Fruit fly (Drosophila melanogaster) whole organism, prepupa: ENCODE measurements around the gene CG4629.

ENCODE experiments used
- CG10631 ChIP-seq: fragments of 200-800 bp; sonication (Bioruptor generic); optimal IDR thresholded peaks from 2 replicates; lab custom pipeline; 2016; ENCODE audit warnings: missing biosample characterization, missing genetic modification characterization
- CG10669 ChIP-seq: fragments of 200-800 bp; sonication (Bioruptor generic); optimal IDR thresholded peaks from 3 replicates; lab custom pipeline; 2018; ENCODE audit warnings: missing biosample characterization, mild to moderate bottlenecking, missing genetic modification characterization, moderate library complexity
- CG11902 ChIP-seq: fragments of 200-800 bp; sonication (Bioruptor generic); optimal IDR thresholded peaks from 3 replicates; lab custom pipeline; 2016; ENCODE audit warnings: missing biosample characterization, missing genetic modification characterization
- CG15336 ChIP-seq: fragments of 200-800 bp; sonication (Bioruptor generic); IDR thresholded peaks from 2 replicates; pipeline ENCODE4 v1.3.6; 2022; ENCODE audit warnings: missing biosample characterization, missing genetic modification characterization
- CG1621 ChIP-seq: fragments of 200-800 bp; sonication (Bioruptor generic); optimal IDR thresholded peaks from 3 replicates; lab custom pipeline; 2018; ENCODE audit warnings: missing biosample characterization, mild to moderate bottlenecking, missing genetic modification characterization
- CG16779 ChIP-seq: fragments of 200-800 bp; sonication (Bioruptor generic); optimal IDR thresholded peaks from 3 replicates; lab custom pipeline; 2017; ENCODE audit warnings: missing biosample characterization, mild to moderate bottlenecking, missing genetic modification characterization
- CG3032 ChIP-seq: fragments of 200-800 bp; optimal IDR thresholded peaks from 2 replicates; lab custom pipeline; 2019; ENCODE audit warnings: missing biosample characterization, mild to moderate bottlenecking, missing genetic modification characterization, moderate library complexity
- CG31627 ChIP-seq: fragments of 200-800 bp; sonication (Bioruptor generic); optimal IDR thresholded peaks from 3 replicates; lab custom pipeline; 2016; ENCODE audit warnings: missing biosample characterization, missing genetic modification characterization
- CG32006 ChIP-seq: fragments of 200-800 bp; sonication (Bioruptor generic); optimal IDR thresholded peaks from 3 replicates; lab custom pipeline; 2017; ENCODE audit warnings: missing biosample characterization, mild to moderate bottlenecking, missing genetic modification characterization
- CG3919 ChIP-seq: fragments of 200-800 bp; sonication (Bioruptor generic); optimal IDR thresholded peaks from 3 replicates; lab custom pipeline; 2016; ENCODE audit warnings: missing biosample characterization, missing genetic modification characterization
- CG4318 ChIP-seq: fragments of 200-800 bp; sonication (Bioruptor generic); optimal IDR thresholded peaks from 3 replicates; lab custom pipeline; 2017; ENCODE audit warnings: missing biosample characterization, mild to moderate bottlenecking, missing genetic modification characterization
- CG6163 ChIP-seq: fragments of 200-800 bp; sonication (Bioruptor generic); IDR thresholded peaks from 3 replicates; pipeline ENCODE4 v1.3.6; 2022; ENCODE audit warnings: missing biosample characterization, missing genetic modification characterization
- CG6276 ChIP-seq: fragments of 200-800 bp; sonication (Bioruptor generic); optimal IDR thresholded peaks from 2 replicates; lab custom pipeline; 2017; ENCODE audit warnings: missing biosample characterization, mild to moderate bottlenecking, missing genetic modification characterization
- CG6808 ChIP-seq: fragments of 200-800 bp; sonication (Bioruptor generic); optimal IDR thresholded peaks from 3 replicates; lab custom pipeline; 2017; ENCODE audit warnings: missing biosample characterization, missing genetic modification characterization, mild to moderate bottlenecking, moderate library complexity, missing genetic modification reagents
- CG7368 ChIP-seq: fragments of 200-800 bp; sonication (Bioruptor generic); optimal IDR thresholded peaks from 3 replicates; lab custom pipeline; 2016; ENCODE audit warnings: missing biosample characterization, missing genetic modification characterization
- CG8119 ChIP-seq: fragments of 200-800 bp; sonication (Bioruptor generic); IDR thresholded peaks from 3 replicates; pipeline ENCODE4 v1.3.6; 2022; ENCODE audit warnings: missing biosample characterization, missing genetic modification characterization
- CG8319 ChIP-seq: fragments of 200-800 bp; sonication (Bioruptor generic); optimal IDR thresholded peaks from 3 replicates; lab custom pipeline; 2016; ENCODE audit warnings: missing biosample characterization, missing genetic modification characterization
- CG8632 ChIP-seq: fragments of 200-800 bp; sonication (Bioruptor generic); optimal IDR thresholded peaks from 3 replicates; lab custom pipeline; 2016; ENCODE audit warnings: missing biosample characterization, missing genetic modification characterization
- CG9139 ChIP-seq: fragments of 200-800 bp; sonication (Bioruptor generic); optimal IDR thresholded peaks from 3 replicates; lab custom pipeline; 2017; ENCODE audit warnings: missing biosample characterization, mild to moderate bottlenecking, missing genetic modification characterization
- Eip75B ChIP-seq: fragments of 200-800 bp; sonication (Bioruptor generic); optimal IDR thresholded peaks from 3 replicates; lab custom pipeline; 2016; ENCODE audit warnings: missing biosample characterization, missing genetic modification characterization
- Ets21C ChIP-seq: fragments of 200-800 bp; sonication (Bioruptor generic); optimal IDR thresholded peaks from 3 replicates; lab custom pipeline; 2016; ENCODE audit warnings: missing biosample characterization, missing genetic modification characterization
- Hr38 ChIP-seq: sonication (Bioruptor generic); optimal IDR thresholded peaks from 2 replicates; lab custom pipeline; 2016; ENCODE audit warnings: missing biosample characterization, missing genetic modification characterization
- Hr39 ChIP-seq: fragments of 200-800 bp; sonication (Bioruptor generic); optimal IDR thresholded peaks from 2 replicates; lab custom pipeline; 2016; ENCODE audit warnings: missing biosample characterization, missing genetic modification characterization
- Hr4 ChIP-seq: fragments of 200-800 bp; sonication (Bioruptor generic); optimal IDR thresholded peaks from 3 replicates; lab custom pipeline; 2016; ENCODE audit warnings: missing biosample characterization, missing genetic modification characterization
- Lpt ChIP-seq: fragments of 200-800 bp; sonication (Bioruptor generic); optimal IDR thresholded peaks from 3 replicates; lab custom pipeline; 2016; ENCODE audit warnings: missing biosample characterization, missing genetic modification characterization
- Met ChIP-seq: fragments of 200-800 bp; sonication (Bioruptor generic); optimal IDR thresholded peaks from 3 replicates; lab custom pipeline; 2016; ENCODE audit warnings: missing biosample characterization, missing genetic modification characterization
- Sox102F ChIP-seq: fragments of 200-800 bp; sonication (Bioruptor generic); optimal IDR thresholded peaks from 2 replicates; lab custom pipeline; 2016; ENCODE audit warnings: missing biosample characterization, mild to moderate bottlenecking, missing genetic modification characterization
- Sox14 ChIP-seq: fragments of 200-800 bp; sonication (Bioruptor generic); optimal IDR thresholded peaks from 3 replicates; lab custom pipeline; 2016; ENCODE audit warnings: missing biosample characterization, missing genetic modification characterization
- achi ChIP-seq: fragments of 200-800 bp; sonication (Bioruptor generic); optimal IDR thresholded peaks from 3 replicates; lab custom pipeline; 2016; ENCODE audit warnings: missing biosample characterization, missing genetic modification characterization
- acj6 ChIP-seq: fragments of 200-800 bp; sonication (Bioruptor generic); optimal IDR thresholded peaks from 3 replicates; lab custom pipeline; 2016; ENCODE audit warnings: missing biosample characterization, missing genetic modification characterization
- cyc ChIP-seq: fragments of 200-800 bp; sonication (Bioruptor generic); optimal IDR thresholded peaks from 3 replicates; lab custom pipeline; 2016; ENCODE audit warnings: missing biosample characterization, missing genetic modification characterization
- eg ChIP-seq: fragments of 200-800 bp; sonication (Bioruptor generic); IDR thresholded peaks from 3 replicates; pipeline ENCODE4 v1.3.6; 2022; ENCODE audit warnings: missing biosample characterization, missing genetic modification characterization
- esn ChIP-seq: fragments of 200-800 bp; sonication (Bioruptor generic); optimal IDR thresholded peaks from 2 replicates; lab custom pipeline; 2016; ENCODE audit warnings: missing biosample characterization, mild to moderate bottlenecking, missing genetic modification characterization, moderate library complexity
- fd59A ChIP-seq: fragments of 200-800 bp; sonication (Bioruptor generic); optimal IDR thresholded peaks from 2 replicates; lab custom pipeline; 2017; ENCODE audit warnings: missing biosample characterization, mild to moderate bottlenecking, missing genetic modification characterization, missing genetic modification reagents
- fd85E ChIP-seq: fragments of 200-800 bp; sonication (Bioruptor generic); optimal IDR thresholded peaks from 3 replicates; lab custom pipeline; 2016; ENCODE audit warnings: missing biosample characterization, missing genetic modification characterization
- lz ChIP-seq: fragments of 200-800 bp; sonication (Bioruptor generic); optimal IDR thresholded peaks from 3 replicates; lab custom pipeline; 2016; ENCODE audit warnings: missing biosample characterization, missing genetic modification characterization
- net ChIP-seq: fragments of 200-800 bp; sonication (Bioruptor generic); optimal IDR thresholded peaks from 3 replicates; lab custom pipeline; 2016; ENCODE audit warnings: missing biosample characterization, missing genetic modification characterization
- pdm3 ChIP-seq: fragments of 200-800 bp; sonication (Bioruptor generic); optimal IDR thresholded peaks from 3 replicates; lab custom pipeline; 2016; ENCODE audit warnings: missing biosample characterization, missing genetic modification characterization
- salr ChIP-seq, 2 experiments: fragments of 200-800 bp; sonication (Bioruptor generic); optimal IDR thresholded peaks; 3 replicates each; lab custom pipeline; 2016 to 2018; ENCODE audit warnings: missing biosample characterization in 2 of 2, missing genetic modification characterization in 2 of 2, mild to moderate bottlenecking in 1 of 2
- spab ChIP-seq: fragments of 200-800 bp; sonication (Bioruptor generic); optimal IDR thresholded peaks from 2 replicates; lab custom pipeline; 2017; ENCODE audit warnings: missing biosample characterization, mild to moderate bottlenecking, missing genetic modification characterization, missing genetic modification reagents
- svp ChIP-seq: fragments of 200-800 bp; sonication (Bioruptor generic); peaks from one replicate; lab custom pipeline; 2016; ENCODE audit warnings: missing biosample characterization, missing genetic modification characterization

Gene CG4629

dm6 chr2L:1102349-1102748 is at the start of gene CG4629:
Gene CG4629 (minus strand): TSS chr2L:1102504.
- no peak for TF ChIP-seq Sox14 (GFP tag; lab: Kevin White, UChicago)
- TF ChIP-seq eg (GFP tag; lab: Robert Waterston, UW): peak; percentile 65
- no peak for TF ChIP-seq Ets21C (GFP tag; lab: Kevin White, UChicago)
- TF ChIP-seq CG8119 (GFP tag; lab: Robert Waterston, UW): peak; percentile 19; the same call in 1 of the 3 replicates
- TF ChIP-seq fd59A (GFP tag; lab: Kevin White, UChicago): no peak
- TF ChIP-seq net (GFP tag; lab: Kevin White, UChicago): peak; percentile 77
- peak; percentile 9 for TF ChIP-seq CG16779
- TF ChIP-seq svp (GFP tag; lab: Kevin White, UChicago): peak; percentile 90

- TF ChIP-seq CG4318 (GFP tag; lab: Kevin White, UChicago) (no peak), CG31627 (GFP tag; lab: Kevin White, UChicago) (peak; percentile 48), achi (no peak), Hr38 (GFP tag; lab: Kevin White, UChicago) (no peak), lz (GFP tag; lab: Kevin White, UChicago) (peak; percentile 42), CG3919 (no peak), eg (GFP tag; lab: Robert Waterston, UW) (peak; percentile 58; the same call in 2 of the 3 replicates), CG6276 (GFP tag; lab: Kevin White, UChicago) (no peak), CG6163 (peak; percentile 78), CG3032 (tag; lab: Kevin White, UChicago) (peak; percentile 31), CG10669 (no peak), Hr4 (GFP tag; lab: Kevin White, UChicago) (no peak), fd85E (GFP tag; lab: Kevin White, UChicago) (no peak), pdm3 (GFP tag; lab: Kevin White, UChicago) (no peak), CG15336 (GFP tag; lab: Robert Waterston, UW) (no peak; the same call in 1 of the 2 replicates), esn (GFP tag; lab: Kevin White, UChicago) (peak; percentile 70)
These were observed 48.2 kb upstream of the CG4629 start, which contains the start of the genes Tfb4 and Vps29 for dm6 chr2L:1150554-1150953. Gene Tfb4 (minus strand): TSS chr2L:1150677. Gene Vps29 (plus strand): TSS chr2L:1150766.

DNA sequence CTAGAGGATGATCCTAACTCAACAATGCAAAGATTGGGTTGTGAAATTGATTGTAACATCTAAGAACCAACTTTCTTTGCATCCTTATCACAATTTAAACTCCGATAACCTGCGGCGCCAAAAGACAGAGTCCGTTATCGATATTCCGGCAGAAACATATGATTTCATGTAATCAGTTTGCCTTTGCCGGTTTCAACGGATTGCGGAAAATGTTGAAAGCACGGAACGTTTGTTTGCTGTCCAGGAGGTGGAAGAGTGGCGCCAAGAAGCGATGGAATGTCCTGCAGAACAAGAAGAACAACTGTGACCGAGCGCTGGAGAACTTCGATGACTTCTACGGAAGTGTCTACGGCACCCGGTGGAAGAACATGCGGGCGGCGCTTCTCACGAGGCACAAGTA is 45.4 kb upstream of the CG4629 start:
- no peak for TF ChIP-seq CG6276 (GFP tag; lab: Kevin White, UChicago)
- peak; percentile 95 for TF ChIP-seq CG1621 (tag; lab: Kevin White, UChicago)
- TF ChIP-seq, all 60 proteins: peak for 1

dm6 chr2L:1144371-1145360 is 42.4 kb upstream of the CG4629 start:
- TF ChIP-seq pdm3 (GFP tag; lab: Kevin White, UChicago) (peak; percentile 83), cyc (GFP tag; lab: Kevin White, UChicago) (peak; percentile 91), CG32006 (GFP tag; lab: Kevin White, UChicago) (peak; percentile 61), Met (GFP tag; lab: Kevin White, UChicago) (peak; percentile 92), CG6163 (peak; percentile 73), Lpt (GFP tag; lab: Kevin White, UChicago) (peak; percentile 13), Hr4 (GFP tag; lab: Kevin White, UChicago) (no peak), CG8632 (GFP tag; lab: Kevin White, UChicago) (peak; percentile 69), CG7368 (peak; percentile 60), Sox102F (GFP tag; lab: Kevin White, UChicago) (peak; percentile 91), CG6808 (GFP tag; lab: Kevin White, UChicago) (no peak), Sox14 (GFP tag; lab: Kevin White, UChicago) (peak; percentile 87), lz (GFP tag; lab: Kevin White, UChicago) (peak; percentile 91), CG10631 (GFP tag; lab: Kevin White, UChicago) (peak; percentile 62), salr (GFP tag; optimal IDR thresholded peaks at IDR 0.05; lab: Kevin White, UChicago) (peak in 1 of 2 experiments; percentile 2), net (GFP tag; lab: Kevin White, UChicago) (peak; percentile 55), CG16779 (no peak), CG11902 (GFP tag; lab: Kevin White, UChicago) (peak; percentile 65), CG6276 (GFP tag; lab: Kevin White, UChicago) (no peak), acj6 (GFP tag; lab: Kevin White, UChicago) (peak; percentile 79), Hr39 (GFP tag; lab: Kevin White, UChicago) (peak; percentile 94), spab (GFP tag; lab: Kevin White, UChicago) (peak; percentile 45), CG8119 (GFP tag; lab: Robert Waterston, UW) (peak; percentile 64), eg (GFP tag; lab: Robert Waterston, UW) (peak; percentile 57; the same call in 2 of the 3 replicates), CG8319 (GFP tag; lab: Kevin White, UChicago) (peak; percentile 58), CG1621 (tag; lab: Kevin White, UChicago) (peak; percentile 52), CG9139 (no peak), Eip75B (GFP tag; lab: Kevin White, UChicago) (peak; percentile 81), CG10669 (peak; percentile 65)
